Worm (Caenorhabditis elegans) whole organism, young adult: Measurements from ENCODE around the gene ergi-3.

Experiments
- B0019.2 ChIP-seq: fragments of 200-800 bp; sonication (Bioruptor generic); conservative IDR thresholded peaks from 2 replicates; pipeline ENCODE4 v1.3.6; 2022; ENCODE audit warnings: missing genetic modification reagents, missing genetic modification characterization, missing compliant biosample characterization
- Y53G8AR.9 ChIP-seq: fragments of 200-800 bp; sonication (Bioruptor generic); conservative IDR thresholded peaks from 2 replicates; pipeline ENCODE4 v1.3.6; 2022; ENCODE audit warnings: missing genetic modification reagents, missing genetic modification characterization, missing compliant biosample characterization
- ama-1 ChIP-seq, 3 experiments: fragments of 150-350 bp in 1 of 3; sonication (generic microtip) in 2 of 3; optimal IDR thresholded peaks; 2 replicates each; lab custom pipeline; 2014 to 2018; ENCODE audit warnings: missing biosample characterization in 2 of 3, missing genetic modification characterization in 2 of 3, missing genetic modification reagents in 2 of 3
- bed-1 ChIP-seq: fragments of 200-800 bp; sonication (Bioruptor generic); IDR thresholded peaks from 2 replicates; pipeline ENCODE4 v1.3.6; 2022; ENCODE audit warnings: missing genetic modification reagents, missing genetic modification characterization, missing compliant biosample characterization
- cebp-2 ChIP-seq: fragments of 200-800 bp; sonication (Bioruptor generic); IDR thresholded peaks from 2 replicates; pipeline ENCODE4 v1.3.6; 2022; ENCODE audit warnings: missing genetic modification characterization, missing compliant biosample characterization
- nfya-2 ChIP-seq: fragments of 200-800 bp; sonication (Bioruptor generic); IDR thresholded peaks from 2 replicates; pipeline ENCODE4 v1.3.6; 2022; ENCODE audit warnings: missing genetic modification reagents, missing genetic modification characterization, missing compliant biosample characterization
- nfyb-1 ChIP-seq: fragments of 200-800 bp; sonication (Bioruptor generic); IDR thresholded peaks from 2 replicates; pipeline ENCODE4 v1.3.6; 2022; ENCODE audit warnings: missing genetic modification reagents, missing genetic modification characterization, missing compliant biosample characterization
- nhr-90 ChIP-seq: sonication (generic microtip); optimal IDR thresholded peaks from 2 replicates; lab custom pipeline; 2016; ENCODE audit warnings: missing genotype, mild to moderate bottlenecking, missing genetic modification characterization, missing compliant biosample characterization
- pha-4 ChIP-seq: fragments of 150-350 bp; sonication (generic microtip); optimal IDR thresholded peaks from 2 replicates; lab custom pipeline; 2014; ENCODE audit warnings: missing biosample characterization, missing genetic modification reagents, missing genetic modification characterization
- snpc-4 ChIP-seq, 5 experiments: fragments of 150-350 bp in 1 of 5; sonication (generic microtip) in 4 of 5; optimal IDR thresholded peaks; 2 replicates each; lab custom pipeline; 2014 to 2018; ENCODE audit warnings: missing genetic modification characterization in 5 of 5, missing biosample characterization in 3 of 5, antibody characterized with exemption in 2 of 5, mild to moderate bottlenecking in 2 of 5, missing compliant biosample characterization in 2 of 5, missing genotype in 2 of 5, moderate library complexity in 2 of 5, missing genetic modification reagents in 1 of 5
- unc-62 ChIP-seq: fragments of 150-350 bp; optimal IDR thresholded peaks from 2 replicates; lab custom pipeline; 2014; ENCODE audit warnings: missing biosample characterization, missing genetic modification reagents, missing genetic modification characterization
- zim-3 ChIP-seq: sonication (generic microtip); optimal IDR thresholded peaks from 2 replicates; lab custom pipeline; 2017; ENCODE audit warnings: mild to moderate bottlenecking, missing genetic modification characterization, moderate library complexity, missing compliant biosample characterization

ce11 chrX:15654969-15655368 lies 38.4 kb upstream of the ergi-3 start:
- TF ChIP-seq cebp-2 (GFP tag; lab: Robert Waterston, UW) = no peak
- no peak for TF ChIP-seq pha-4 (tag; lab: Kevin White, UChicago)
- no peak for TF ChIP-seq Y53G8AR.9 (GFP tag; lab: Robert Waterston, UW)
- TF ChIP-seq ama-1 (optimal IDR thresholded peaks at IDR 0.05; lab: Kevin White, UChicago) = no peak
- no peak for TF ChIP-seq ama-1 (GFP tag; optimal IDR thresholded peaks at IDR 0.05; lab: Kevin White, UChicago)
- no peak for TF ChIP-seq nfya-2 (GFP tag; lab: Robert Waterston, UW)
- TF ChIP-seq bed-1 = no peak
- TF ChIP-seq B0019.2 (GFP tag; lab: Robert Waterston, UW) = no peak
- no peak for TF ChIP-seq zim-3 (tag; lab: Kevin White, UChicago)
- TF ChIP-seq nhr-90 (tag; lab: Kevin White, UChicago) = no peak
- no peak for TF ChIP-seq unc-62 (GFP tag; lab: Kevin White, UChicago)
- TF ChIP-seq nfyb-1 (GFP tag; lab: Robert Waterston, UW) = no peak
- no peak for TF ChIP-seq snpc-4 (GFP tag; optimal IDR thresholded peaks at IDR 0.05; lab: Kevin White, UChicago)
- TF ChIP-seq snpc-4 (tag; optimal IDR thresholded peaks at IDR 0.05; lab: Kevin White, UChicago) = no peak
